Worm (Caenorhabditis elegans) whole organism, mixed stage, embryonic: ENCODE results near the gene mans-2.

Experiments used
- elt-1 ChIP-seq: sonication (generic microtip); optimal IDR thresholded peaks from 2 replicates; lab custom pipeline; 2017; ENCODE audit warnings: missing genetic modification characterization, mild to moderate bottlenecking, missing compliant biosample characterization, antibody characterized with exemption, moderate library complexity, borderline replicate concordance; ENCODE audit not compliant: insufficient read depth
- elt-3 ChIP-seq: fragments of 150-350 bp; optimal IDR thresholded peaks from 2 replicates; lab custom pipeline; 2014; ENCODE audit warnings: missing biosample characterization, missing genetic modification characterization
- nhr-76 ChIP-seq: sonication (generic microtip); optimal IDR thresholded peaks from 2 replicates; lab custom pipeline; 2017; ENCODE audit warnings: missing biosample characterization, missing genetic modification characterization
- pha-4 ChIP-seq: fragments of 150-350 bp; optimal IDR thresholded peaks from 2 replicates; lab custom pipeline; 2018; ENCODE audit warnings: missing biosample characterization, missing genetic modification reagents, missing genetic modification characterization
- ztf-11 ChIP-seq: fragments of 150-350 bp; optimal IDR thresholded peaks from 2 replicates; lab custom pipeline; 2014; ENCODE audit warnings: missing biosample characterization, missing genetic modification characterization

- TF ChIP-seq elt-3 (tag; lab: Kevin White, UChicago) (no peak), ztf-11 (no peak), elt-1 (tag; lab: Kevin White, UChicago) (no peak), nhr-76 (tag; lab: Kevin White, UChicago) (no peak), pha-4 (tag; lab: Kevin White, UChicago) (no peak)
These were observed 39.9 kb downstream of the mans-2 start for ce11 chrV:11945429-11945828.
